Fruit fly (Drosophila melanogaster): ENCODE results near the gene UQCR-C2.

DNA sequence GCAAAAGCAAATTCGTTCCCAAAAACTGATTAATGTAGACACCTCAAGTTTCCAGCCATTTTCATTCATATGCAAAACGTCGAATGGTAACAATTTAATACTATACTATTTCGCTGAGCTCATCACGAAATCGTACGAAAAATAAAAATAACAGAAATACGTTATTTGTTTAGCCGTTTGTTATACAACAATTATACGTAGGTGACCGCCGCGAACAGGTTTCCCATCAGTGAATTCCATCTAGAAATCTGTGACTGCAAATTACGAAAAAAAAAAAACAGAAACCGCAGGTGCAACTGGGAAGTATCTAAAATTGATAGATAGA lies 12.2 kb upstream of the UQCR-C2 start:
- no peak for TF ChIP-seq psq (optimal IDR thresholded peaks at IDR 0.05)
- no peak for TF ChIP-seq Myc (optimal IDR thresholded peaks at IDR 0.05)
- TF ChIP-seq Sin3A (optimal IDR thresholded peaks at IDR 0.05): no peak
- TF ChIP-seq h (optimal IDR thresholded peaks at IDR 0.05): no peak
- TF ChIP-seq insv (optimal IDR thresholded peaks at IDR 0.05): no peak
- TF ChIP-seq ttk (optimal IDR thresholded peaks at IDR 0.05): no peak
